Worm (Caenorhabditis elegans): ENCODE measurements around the gene C29F9.8.

C29F9.8 gene

ce11 chrIII:86316-86715 lies 10.6 kb downstream of the C29F9.8 start, which contains the start of gene attf-3:
Gene attf-3 (minus strand): TSS chrIII:86384.
- TF ChIP-seq Y48G9A.11 (GFP tag; IDR thresholded peaks at IDR 0.05): peak; percentile 96
- TF ChIP-seq R02D3.7 (tag; optimal IDR thresholded peaks at IDR 0.05): no peak
- TF ChIP-seq hlh-11 (tag; optimal IDR thresholded peaks at IDR 0.05): peak; percentile 32
- TF ChIP-seq dve-1 (tag; optimal IDR thresholded peaks at IDR 0.05; ENCODE audit: insufficient read depth): peak; percentile 63
- TF ChIP-seq dmd-8 (GFP tag; IDR thresholded peaks at IDR 0.05): no peak
- TF ChIP-seq pha-4 (GFP tag; IDR thresholded peaks at IDR 0.05): no peak
- no peak for TF ChIP-seq pha-4 (tag; optimal IDR thresholded peaks at IDR 0.05)
- TF ChIP-seq nhr-77 (tag; optimal IDR thresholded peaks at IDR 0.05): peak; percentile 9
- TF ChIP-seq T20F7.1 (GFP tag; optimal IDR thresholded peaks at IDR 0.05): no peak
- TF ChIP-seq egl-27 (tag; optimal IDR thresholded peaks at IDR 0.05): no peak
- TF ChIP-seq zfp-2 (tag; optimal IDR thresholded peaks at IDR 0.05): no peak
- TF ChIP-seq ceh-20 (GFP tag; IDR thresholded peaks at IDR 0.05): no peak
- no peak for TF ChIP-seq zip-2 (tag; optimal IDR thresholded peaks at IDR 0.05)
- TF ChIP-seq D1046.2 (GFP tag; IDR thresholded peaks at IDR 0.05): no peak
- no peak for TF ChIP-seq nhr-237 (tag; optimal IDR thresholded peaks at IDR 0.05)
- TF ChIP-seq dpl-1 (GFP tag; optimal IDR thresholded peaks at IDR 0.05): peak; percentile 67
- TF ChIP-seq T26A8.4 (GFP tag; IDR thresholded peaks at IDR 0.05): no peak
- no peak for TF ChIP-seq spr-3 (GFP tag; optimal IDR thresholded peaks at IDR 0.05)
- no peak for TF ChIP-seq pqm-1 (tag; optimal IDR thresholded peaks at IDR 0.05)
- peak in 1 of 2 experiments; percentile 87 for TF ChIP-seq lsy-2 (tag; optimal IDR thresholded peaks at IDR 0.05)
- TF ChIP-seq lim-7 (GFP tag; IDR thresholded peaks at IDR 0.05): no peak
- no peak for TF ChIP-seq ceh-62 (tag; optimal IDR thresholded peaks at IDR 0.05)
- no peak for TF ChIP-seq mxl-2 (GFP tag; conservative IDR thresholded peaks at IDR 0.05)
- peak; percentile 60 for TF ChIP-seq mep-1 (tag; optimal IDR thresholded peaks at IDR 0.05)
- no peak for TF ChIP-seq ceh-32 (tag; optimal IDR thresholded peaks at IDR 0.05; ENCODE audit: poor library complexity)
- TF ChIP-seq daf-12 (tag; optimal IDR thresholded peaks at IDR 0.05): no peak
- no peak for TF ChIP-seq hif-1 (tag; optimal IDR thresholded peaks at IDR 0.05)
- no peak for TF ChIP-seq Y75B8A.6 (GFP tag; IDR thresholded peaks at IDR 0.05)
- TF ChIP-seq tra-1 (GFP tag; IDR thresholded peaks at IDR 0.05): no peak
- TF ChIP-seq spr-1 (tag; optimal IDR thresholded peaks at IDR 0.05): no peak
- no peak for TF ChIP-seq skn-1 (tag; optimal IDR thresholded peaks at IDR 0.05)
- TF ChIP-seq snpc-1.2 (GFP tag; IDR thresholded peaks at IDR 0.05): no peak
- no peak for TF ChIP-seq ctbp-1 (GFP tag; IDR thresholded peaks at IDR 0.05)
- TF ChIP-seq nhr-28 (tag; optimal IDR thresholded peaks at IDR 0.05): peak; percentile 16
- no peak for TF ChIP-seq Y105C5A.15 (GFP tag; IDR thresholded peaks at IDR 0.05)
- no peak for TF ChIP-seq lin-29 (GFP tag; IDR thresholded peaks at IDR 0.05)
- TF ChIP-seq rbr-2 (tag; optimal IDR thresholded peaks at IDR 0.05): peak; percentile 39
- TF ChIP-seq saeg-2 (GFP tag; IDR thresholded peaks at IDR 0.05): no peak
- no peak for TF ChIP-seq unc-39 (tag; optimal IDR thresholded peaks at IDR 0.05)
- peak; percentile 40 for TF ChIP-seq nhr-6 (tag; optimal IDR thresholded peaks at IDR 0.05)
- no peak for TF ChIP-seq set-16 (GFP tag; IDR thresholded peaks at IDR 0.05)
- peak in 1 of 2 experiments; percentile 11 for TF ChIP-seq daf-16 (GFP tag; optimal IDR thresholded peaks at IDR 0.05)
- peak; percentile 78 for TF ChIP-seq daf-16 (tag; optimal IDR thresholded peaks at IDR 0.05)
- peak; percentile 52 for TF ChIP-seq lin-38 (GFP tag; IDR thresholded peaks at IDR 0.05)
- peak; percentile 63 for TF ChIP-seq hlh-30 (tag; optimal IDR thresholded peaks at IDR 0.05; ENCODE audit: insufficient read depth)
- TF ChIP-seq hmg-1.1 (GFP tag; IDR thresholded peaks at IDR 0.05): peak; percentile 30; the same call in 1 of the 2 replicates
- TF ChIP-seq fkh-10 (GFP tag; optimal IDR thresholded peaks at IDR 0.05): peak; percentile 65
- no peak for TF ChIP-seq nhr-25 (tag; optimal IDR thresholded peaks at IDR 0.05; ENCODE audit: borderline replicate concordance, insufficient read depth)
- peak; percentile 85 for TF ChIP-seq lin-13 (GFP tag; optimal IDR thresholded peaks at IDR 0.05)
- TF ChIP-seq F37D6.2 (tag; optimal IDR thresholded peaks at IDR 0.05): no peak
- peak; percentile 81 for TF ChIP-seq unc-130 (GFP tag; optimal IDR thresholded peaks at IDR 0.05)
- TF ChIP-seq zfp-3 (GFP tag; conservative IDR thresholded peaks at IDR 0.05): no peak
